Fruit fly (Drosophila melanogaster) whole organism, embryonic: Measurements from ENCODE around the gene GCC88.

ENCODE experiments used
- ATbp ChIP-seq: fragments of 200-800 bp; sonication (Bioruptor generic); optimal IDR thresholded peaks from 2 replicates; lab custom pipeline; 2017; ENCODE audit warnings: missing biosample characterization, mild to moderate bottlenecking, missing genetic modification characterization, missing genetic modification reagents
- Antp ChIP-seq: fragments of 200-800 bp; sonication (Bioruptor generic); optimal IDR thresholded peaks from 3 replicates; lab custom pipeline; 2016; ENCODE audit warnings: missing biosample characterization, missing genetic modification characterization
- Awh ChIP-seq: fragments of 200-800 bp; sonication (Bioruptor generic); IDR thresholded peaks from 2 replicates; pipeline ENCODE4, ENCODE4 v1.3.6; 2022; ENCODE audit warnings: missing biosample characterization, missing genetic modification characterization
- Bteb2 ChIP-seq: fragments of 200-800 bp; sonication (Bioruptor generic); optimal IDR thresholded peaks from 2 replicates; lab custom pipeline; 2016; ENCODE audit warnings: missing biosample characterization, missing genetic modification characterization
- CG10431 ChIP-seq: fragments of 200-800 bp; sonication (Bioruptor generic); optimal IDR thresholded peaks from 3 replicates; lab custom pipeline; 2018; ENCODE audit warnings: missing biosample characterization, mild to moderate bottlenecking, missing genetic modification characterization
- CG10565 ChIP-seq: fragments of 200-800 bp; sonication (Bioruptor generic); optimal IDR thresholded peaks from 3 replicates; lab custom pipeline; 2016; ENCODE audit warnings: missing biosample characterization, mild to moderate bottlenecking, missing genetic modification characterization
- CG11398 ChIP-seq: fragments of 200-800 bp; sonication (Bioruptor generic); optimal IDR thresholded peaks from 2 replicates; lab custom pipeline; 2016; ENCODE audit warnings: missing biosample characterization, missing genetic modification characterization
- CG11504 ChIP-seq: fragments of 200-800 bp; sonication (Bioruptor generic); optimal IDR thresholded peaks from 3 replicates; lab custom pipeline; 2019; ENCODE audit warnings: missing biosample characterization, mild to moderate bottlenecking, missing genetic modification characterization, moderate library complexity
- CG12155 ChIP-seq: fragments of 200-800 bp; sonication (Bioruptor generic); optimal IDR thresholded peaks from 3 replicates; lab custom pipeline; 2016; ENCODE audit warnings: missing biosample characterization, missing genetic modification characterization
- CG12219 ChIP-seq: fragments of 200-800 bp; sonication (Bioruptor generic); optimal IDR thresholded peaks from 3 replicates; lab custom pipeline; 2018; ENCODE audit warnings: missing biosample characterization, mild to moderate bottlenecking, missing genetic modification characterization
- CG12942 ChIP-seq: fragments of 200-800 bp; sonication (Bioruptor generic); optimal IDR thresholded peaks from 3 replicates; lab custom pipeline; 2016; ENCODE audit warnings: missing biosample characterization, missing genetic modification characterization
- CG13424 ChIP-seq: fragments of 200-800 bp; sonication (Bioruptor generic); optimal IDR thresholded peaks from 2 replicates; lab custom pipeline; 2019; ENCODE audit warnings: missing biosample characterization, mild to moderate bottlenecking, missing genetic modification characterization, moderate library complexity
- CG13775 ChIP-seq: fragments of 200-800 bp; sonication (Bioruptor generic); optimal IDR thresholded peaks from 3 replicates; lab custom pipeline; 2017; ENCODE audit warnings: missing biosample characterization, mild to moderate bottlenecking, missing genetic modification characterization
- CG17361 ChIP-seq: fragments of 200-800 bp; sonication (Bioruptor generic); IDR thresholded peaks from 3 replicates; pipeline ENCODE4 v1.3.6; 2022; ENCODE audit warnings: missing biosample characterization, missing genetic modification characterization
- CG17612 ChIP-seq: fragments of 200-800 bp; sonication (Bioruptor generic); IDR thresholded peaks from 2 replicates; pipeline ENCODE4 v1.3.6; 2022; ENCODE audit warnings: missing biosample characterization, missing genetic modification characterization
- CG18599 ChIP-seq: fragments of 200-800 bp; sonication (Bioruptor generic); optimal IDR thresholded peaks from 3 replicates; lab custom pipeline; 2017; ENCODE audit warnings: missing biosample characterization, missing genetic modification characterization, mild to moderate bottlenecking, moderate library complexity, missing genetic modification reagents
- CG34376 ChIP-seq: fragments of 200-800 bp; sonication (Bioruptor generic); optimal IDR thresholded peaks from 2 replicates; lab custom pipeline; 2018; ENCODE audit warnings: missing biosample characterization, mild to moderate bottlenecking, missing genetic modification characterization
- CG42726 ChIP-seq: fragments of 200-800 bp; sonication (Bioruptor generic); IDR thresholded peaks from 2 replicates; pipeline ENCODE4 v1.3.6; 2022; ENCODE audit warnings: missing biosample characterization, missing genetic modification characterization; ENCODE audit not compliant: partially characterized antibody
- CG4617 ChIP-seq: fragments of 200-800 bp; sonication (Bioruptor generic); optimal IDR thresholded peaks from 3 replicates; lab custom pipeline; 2016; ENCODE audit warnings: missing biosample characterization, missing genetic modification characterization, borderline replicate concordance
- CG5245 ChIP-seq: fragments of 200-800 bp; sonication (Bioruptor generic); optimal IDR thresholded peaks from 3 replicates; lab custom pipeline; 2016; ENCODE audit warnings: missing biosample characterization, missing genetic modification characterization
- CG5953 ChIP-seq: fragments of 200-800 bp; sonication (Bioruptor generic); IDR thresholded peaks from 2 replicates; pipeline ENCODE4 v1.3.6; 2022; ENCODE audit warnings: missing biosample characterization, missing genetic modification characterization
- CG6175 ChIP-seq: fragments of 200-800 bp; sonication (Bioruptor generic); IDR thresholded peaks from 3 replicates; pipeline ENCODE4 v1.3.6; 2022; ENCODE audit warnings: missing biosample characterization, missing genetic modification characterization
- CHES-1-like ChIP-seq: fragments of 200-800 bp; sonication (Bioruptor generic); optimal IDR thresholded peaks from 2 replicates; lab custom pipeline; 2016; ENCODE audit warnings: missing biosample characterization, missing genetic modification characterization
- D ChIP-seq, 2 experiments: fragments of 200-800 bp in 1 of 2; fragments of >200 bp in 1 of 2; sonication (Bioruptor generic) in 1 of 2; optimal IDR thresholded peaks; 2 replicates in 1 of 2; 3 replicates in 1 of 2; lab custom pipeline; 2017; ENCODE audit warnings: mild to moderate bottlenecking in 1 of 2, missing biosample characterization in 1 of 2, missing genetic modification characterization in 1 of 2, missing genetic modification reagents in 1 of 2
- Dbx ChIP-seq: fragments of 200-800 bp; sonication (Bioruptor generic); IDR thresholded peaks from 3 replicates; pipeline ENCODE4 v1.3.6; 2022; ENCODE audit warnings: missing biosample characterization, missing genetic modification characterization
- Dfd ChIP-seq, 2 experiments: fragments of >200 bp; optimal IDR thresholded peaks; 2 replicates each; lab custom pipeline; 2017; ENCODE audit warnings: missing biosample characterization in 2 of 2, missing genetic modification characterization in 2 of 2
- Doc3 ChIP-seq: fragments of 200-800 bp; sonication (Bioruptor generic); IDR thresholded peaks from 3 replicates; pipeline ENCODE4 v1.3.6; 2022; ENCODE audit warnings: missing biosample characterization, missing genetic modification characterization; ENCODE audit not compliant: partially characterized antibody
- Eip74EF ChIP-seq, 2 experiments: fragments of 200-800 bp in 1 of 2; fragments of >200 bp in 1 of 2; sonication (Bioruptor generic) in 1 of 2; optimal IDR thresholded peaks; 2 replicates each; lab custom pipeline; 2017 to 2019; ENCODE audit warnings: missing biosample characterization in 2 of 2, missing genetic modification characterization in 2 of 2, mild to moderate bottlenecking in 1 of 2, moderate library complexity in 1 of 2
- Ets65A ChIP-seq: fragments of 200-800 bp; sonication (Bioruptor generic); peaks from one replicate; lab custom pipeline; 2016; ENCODE audit warnings: missing biosample characterization, missing genetic modification characterization
- HLH3B ChIP-seq: fragments of 200-800 bp; sonication (Bioruptor generic); IDR thresholded peaks from 2 replicates; pipeline ENCODE4 v1.3.6; 2022; ENCODE audit warnings: missing biosample characterization, missing genetic modification characterization
- Hr51 ChIP-seq, 2 experiments: fragments of 200-800 bp; sonication (Bioruptor generic); optimal IDR thresholded peaks; 2 replicates in 1 of 2; 3 replicates in 1 of 2; lab custom pipeline; 2016 to 2018; ENCODE audit warnings: missing biosample characterization in 2 of 2, missing genetic modification characterization in 2 of 2, mild to moderate bottlenecking in 1 of 2, moderate library complexity in 1 of 2
- MBD-R2 ChIP-seq: fragments of 200-800 bp; sonication (Bioruptor generic); IDR thresholded peaks from 2 replicates; pipeline ENCODE4 v1.3.6; 2022; ENCODE audit warnings: missing biosample characterization, missing genetic modification characterization
- MESR4 ChIP-seq: fragments of 200-800 bp; sonication (Bioruptor generic); optimal IDR thresholded peaks from 2 replicates; lab custom pipeline; 2018; ENCODE audit warnings: missing biosample characterization, mild to moderate bottlenecking, missing genetic modification characterization, moderate library complexity
- NC2β ChIP-seq: fragments of 200-800 bp; sonication (Bioruptor generic); optimal IDR thresholded peaks from 2 replicates; lab custom pipeline; 2016; ENCODE audit warnings: missing biosample characterization, missing genetic modification characterization
- ase ChIP-seq: fragments of 200-800 bp; sonication (Bioruptor generic); IDR thresholded peaks from 3 replicates; pipeline ENCODE4 v1.3.6; 2022; ENCODE audit warnings: missing biosample characterization, missing genetic modification characterization
- bcd ChIP-seq: fragments of 200-800 bp; sonication (Bioruptor generic); optimal IDR thresholded peaks from 2 replicates; lab custom pipeline; 2017; ENCODE audit warnings: missing biosample characterization, mild to moderate bottlenecking, missing genetic modification characterization
- dati ChIP-seq: fragments of 200-800 bp; sonication (Bioruptor generic); IDR thresholded peaks from 2 replicates; pipeline ENCODE4 v1.3.6; 2022; ENCODE audit warnings: missing biosample characterization, missing genetic modification characterization
- eve ChIP-seq, 2 experiments: fragments of >200 bp; optimal IDR thresholded peaks; 2 replicates each; lab custom pipeline; 2017; ENCODE audit warnings: missing biosample characterization in 2 of 2, missing genetic modification characterization in 2 of 2
- gt ChIP-seq: fragments of 200-800 bp; sonication (Bioruptor generic); IDR thresholded peaks from 2 replicates; pipeline ENCODE4 v1.3.6; 2022; ENCODE audit warnings: missing biosample characterization, missing genetic modification characterization
- nau ChIP-seq: fragments of 200-800 bp; sonication (Bioruptor generic); optimal IDR thresholded peaks from 3 replicates; lab custom pipeline; 2017; ENCODE audit warnings: missing biosample characterization, mild to moderate bottlenecking, missing genetic modification characterization, missing genetic modification reagents
- odd ChIP-seq: fragments of 200-800 bp; sonication (Bioruptor generic); optimal IDR thresholded peaks from 2 replicates; lab custom pipeline; 2017; ENCODE audit warnings: missing biosample characterization, mild to moderate bottlenecking, missing genetic modification characterization
- repo ChIP-seq: fragments of 200-800 bp; sonication (Bioruptor generic); optimal IDR thresholded peaks from 2 replicates; lab custom pipeline; 2016; ENCODE audit warnings: missing biosample characterization, missing genetic modification characterization
- sd ChIP-seq: fragments of 200-800 bp; sonication (Bioruptor generic); optimal IDR thresholded peaks from 3 replicates; lab custom pipeline; 2018; ENCODE audit warnings: missing biosample characterization, mild to moderate bottlenecking, missing genetic modification characterization, moderate library complexity
- tna ChIP-seq: fragments of 200-800 bp; sonication (Bioruptor generic); IDR thresholded peaks from 2 replicates; pipeline ENCODE4 v1.3.6; 2022; ENCODE audit warnings: missing biosample characterization, missing genetic modification characterization; ENCODE audit not compliant: partially characterized antibody
- trh ChIP-seq: fragments of 200-800 bp; sonication (Bioruptor generic); optimal IDR thresholded peaks from 2 replicates; lab custom pipeline; 2016; ENCODE audit warnings: missing biosample characterization, missing genetic modification characterization
- unpg ChIP-seq: fragments of 200-800 bp; sonication (Bioruptor generic); optimal IDR thresholded peaks from 3 replicates; lab custom pipeline; 2018; ENCODE audit warnings: missing biosample characterization, mild to moderate bottlenecking, missing genetic modification characterization, moderate library complexity
- zf30C ChIP-seq: fragments of 200-800 bp; sonication (Bioruptor generic); optimal IDR thresholded peaks from 3 replicates; lab custom pipeline; 2018; ENCODE audit warnings: missing biosample characterization, mild to moderate bottlenecking, missing genetic modification characterization

Gene GCC88

dm6 chr3R:11221437-11222230 lies 8.8 kb downstream of the GCC88 start, which contains the start of the genes CG6693 and RpL3 (continued):
- no peak for TF ChIP-seq gt (GFP tag; lab: Robert Waterston, UW)
- TF ChIP-seq CG13775 = peak; percentile 74
- TF ChIP-seq Antp (GFP tag; lab: Kevin White, UChicago) = no peak
- TF ChIP-seq CG10565 (GFP tag; lab: Kevin White, UChicago) = no peak
- no peak for TF ChIP-seq eve (GFP tag; optimal IDR thresholded peaks at IDR 0.05; lab: Kevin White, UChicago)
- peak; percentile 68 to 70 for TF ChIP-seq Hr51 (GFP tag; optimal IDR thresholded peaks at IDR 0.05; lab: Kevin White, UChicago)
- TF ChIP-seq CG42726 = peak; percentile 77; the same call in 1 of the 2 replicates
- TF ChIP-seq ase = peak; percentile 43; the same call in 1 of the 3 replicates
- TF ChIP-seq CG12219 (GFP tag; lab: Kevin White, UChicago) = peak; percentile 86
- no peak for TF ChIP-seq Dfd (GFP tag; optimal IDR thresholded peaks at IDR 0.05; lab: Kevin White, UChicago)
- TF ChIP-seq zf30C = no peak
- no peak for TF ChIP-seq D (optimal IDR thresholded peaks at IDR 0.05; lab: Kevin White, UChicago)
- TF ChIP-seq D (GFP tag; optimal IDR thresholded peaks at IDR 0.05; lab: Kevin White, UChicago) = peak; percentile 44
- peak; percentile 89 for TF ChIP-seq odd
- peak; percentile 99 for TF ChIP-seq Ets65A
- TF ChIP-seq CG12155 (GFP tag; lab: Kevin White, UChicago) = peak; percentile 19
- TF ChIP-seq MESR4 = peak; percentile 98
- peak; percentile 84; the same call in 1 of the 2 replicates for TF ChIP-seq Awh (GFP tag; lab: Robert Waterston, UW)
- peak; percentile 79 for TF ChIP-seq bcd (GFP tag; lab: Kevin White, UChicago)
- peak; percentile 49 for TF ChIP-seq CG13424 (tag; lab: Kevin White, UChicago)
- peak; percentile 53 for TF ChIP-seq MBD-R2 (GFP tag; lab: Robert Waterston, UW)
- peak; percentile 36; the same call in 1 of the 3 replicates for TF ChIP-seq CG6175 (GFP tag; lab: Robert Waterston, UW)
- peak; percentile 67 for TF ChIP-seq CG11504
- 0 out of 2 replicates have a peak, but pooled peaks have one; percentile 29 for TF ChIP-seq dati (GFP tag; lab: Robert Waterston, UW)
- no peak for TF ChIP-seq nau (GFP tag; lab: Kevin White, UChicago)
- peak; percentile 96 for TF ChIP-seq NC2β (GFP tag; lab: Kevin White, UChicago)
- peak; percentile 89 for TF ChIP-seq Dbx (GFP tag; lab: Robert Waterston, UW)
- TF ChIP-seq HLH3B = peak; percentile 67; the same call in 1 of the 2 replicates
- peak; percentile 55 for TF ChIP-seq CG11398 (GFP tag; lab: Kevin White, UChicago)
- TF ChIP-seq tna = peak; percentile 27; the same call in 1 of the 2 replicates
- TF ChIP-seq repo (GFP tag; lab: Kevin White, UChicago) = peak; percentile 39
- peak in 1 of 2 experiments; percentile 83 for TF ChIP-seq Eip74EF (GFP tag; optimal IDR thresholded peaks at IDR 0.05; lab: Kevin White, UChicago)
- TF ChIP-seq CG17612 = 0 out of 2 replicates have a peak, but pooled peaks have one; percentile 61
- TF ChIP-seq CG18599 (GFP tag; lab: Kevin White, UChicago) = peak; percentile 72
- TF ChIP-seq CG5245 (GFP tag; lab: Kevin White, UChicago) = peak; percentile 38
- peak; percentile 55 for TF ChIP-seq CHES-1-like (GFP tag; lab: Kevin White, UChicago)
- TF ChIP-seq Bteb2 (GFP tag; lab: Kevin White, UChicago) = peak; percentile 27
- TF ChIP-seq CG10431 (GFP tag; lab: Kevin White, UChicago) = peak; percentile 88
- peak; percentile 50 for TF ChIP-seq CG4617
- peak; percentile 40 for TF ChIP-seq sd (tag; lab: Kevin White, UChicago)
- TF ChIP-seq unpg (GFP tag; lab: Kevin White, UChicago) = peak; percentile 80
- no peak for TF ChIP-seq Doc3 (GFP tag; lab: Robert Waterston, UW)
- TF ChIP-seq trh = peak; percentile 48
- peak; percentile 98 for TF ChIP-seq CG34376 (GFP tag; lab: Kevin White, UChicago)
- TF ChIP-seq CG17361 (GFP tag; lab: Robert Waterston, UW) = peak; percentile 78
- peak; percentile 76 for TF ChIP-seq CG5953 (GFP tag; lab: Robert Waterston, UW)
- peak; percentile 71 for TF ChIP-seq ATbp (GFP tag; lab: Kevin White, UChicago)
- TF ChIP-seq CG12942 (GFP tag; lab: Kevin White, UChicago) = peak; percentile 19
